Fruit fly (Drosophila melanogaster) whole organism, embryonic: ENCODE results near the gene CG31406.

Source experiments
- Aef1 ChIP-seq: fragments of 200-800 bp; sonication (Bioruptor generic); IDR thresholded peaks from 3 replicates; pipeline ENCODE4 v1.3.6; 2022; ENCODE audit warnings: missing biosample characterization, missing genetic modification characterization
- Atf-2 ChIP-seq: fragments of 200-800 bp; sonication (Bioruptor generic); optimal IDR thresholded peaks from 2 replicates; lab custom pipeline; 2016; ENCODE audit warnings: missing biosample characterization, missing genetic modification characterization
- Atf3 ChIP-seq: fragments of 200-800 bp; sonication (Bioruptor generic); optimal IDR thresholded peaks from 3 replicates; lab custom pipeline; 2016; ENCODE audit warnings: missing biosample characterization, missing genetic modification characterization
- Awh ChIP-seq: fragments of 200-800 bp; sonication (Bioruptor generic); IDR thresholded peaks from 2 replicates; pipeline ENCODE4, ENCODE4 v1.3.6; 2022; ENCODE audit warnings: missing biosample characterization, missing genetic modification characterization
- Bgb ChIP-seq: fragments of 200-800 bp; sonication (Bioruptor generic); IDR thresholded peaks from 2 replicates; pipeline ENCODE4 v1.3.6; 2022; ENCODE audit warnings: missing biosample characterization, missing genetic modification characterization; ENCODE audit not compliant: partially characterized antibody
- BtbVII ChIP-seq: fragments of 200-800 bp; sonication (Bioruptor generic); optimal IDR thresholded peaks from 3 replicates; lab custom pipeline; 2017; ENCODE audit warnings: missing biosample characterization, mild to moderate bottlenecking, missing genetic modification characterization
- CG10979 ChIP-seq: fragments of 200-800 bp; sonication (Bioruptor generic); optimal IDR thresholded peaks from 2 replicates; lab custom pipeline; 2018; ENCODE audit warnings: missing biosample characterization, mild to moderate bottlenecking, missing genetic modification characterization, moderate library complexity
- CG11696 ChIP-seq: fragments of 200-800 bp; sonication (Bioruptor generic); IDR thresholded peaks from 2 replicates; pipeline ENCODE4 v1.3.6; 2022; ENCODE audit warnings: missing biosample characterization, missing genetic modification characterization
- CG12155 ChIP-seq: fragments of 200-800 bp; sonication (Bioruptor generic); optimal IDR thresholded peaks from 3 replicates; lab custom pipeline; 2016; ENCODE audit warnings: missing biosample characterization, missing genetic modification characterization
- CG15514 ChIP-seq: fragments of 200-800 bp; sonication (Bioruptor generic); optimal IDR thresholded peaks from 3 replicates; lab custom pipeline; 2017; ENCODE audit warnings: missing biosample characterization, missing genetic modification characterization, mild to moderate bottlenecking, moderate library complexity, missing genetic modification reagents
- CG17385 ChIP-seq: fragments of 200-800 bp; sonication (Bioruptor generic); optimal IDR thresholded peaks from 3 replicates; lab custom pipeline; 2018; ENCODE audit warnings: missing biosample characterization, mild to moderate bottlenecking, missing genetic modification characterization
- CG17802 ChIP-seq: fragments of 200-800 bp; sonication (Bioruptor generic); optimal IDR thresholded peaks from 2 replicates; lab custom pipeline; 2018; ENCODE audit warnings: missing biosample characterization, mild to moderate bottlenecking, missing genetic modification characterization, moderate library complexity
- CG18599 ChIP-seq: fragments of 200-800 bp; sonication (Bioruptor generic); optimal IDR thresholded peaks from 3 replicates; lab custom pipeline; 2017; ENCODE audit warnings: missing biosample characterization, missing genetic modification characterization, mild to moderate bottlenecking, moderate library complexity, missing genetic modification reagents
- CG2875 ChIP-seq: fragments of 200-800 bp; sonication (Bioruptor generic); optimal IDR thresholded peaks from 2 replicates; lab custom pipeline; 2017; ENCODE audit warnings: missing biosample characterization, mild to moderate bottlenecking, missing genetic modification characterization, missing genetic modification reagents
- CG3281 ChIP-seq: fragments of 200-800 bp; sonication (Bioruptor generic); optimal IDR thresholded peaks from 3 replicates; lab custom pipeline; 2017; ENCODE audit warnings: missing biosample characterization, mild to moderate bottlenecking, missing genetic modification characterization
- CG3847 ChIP-seq: fragments of 200-800 bp; sonication (Bioruptor generic); IDR thresholded peaks from 2 replicates; pipeline ENCODE4 v1.3.6; 2022; ENCODE audit warnings: missing biosample characterization, missing genetic modification characterization
- CG8290 ChIP-seq, 3 experiments: fragments of 200-800 bp; sonication (Bioruptor generic); optimal IDR thresholded peaks; 2 replicates each; lab custom pipeline; 2016 to 2019; ENCODE audit warnings: missing biosample characterization in 3 of 3, missing genetic modification characterization in 3 of 3, mild to moderate bottlenecking in 2 of 3, moderate library complexity in 1 of 3
- CG8388 ChIP-seq: fragments of 200-800 bp; sonication (Bioruptor generic); optimal IDR thresholded peaks from 2 replicates; lab custom pipeline; 2019; ENCODE audit warnings: missing biosample characterization, mild to moderate bottlenecking, missing genetic modification characterization, moderate library complexity
- CG8924 ChIP-seq: fragments of 200-800 bp; optimal IDR thresholded peaks from 3 replicates; lab custom pipeline; 2019; ENCODE audit warnings: missing biosample characterization, mild to moderate bottlenecking, missing genetic modification characterization, moderate library complexity
- HLH54F ChIP-seq: fragments of 200-800 bp; sonication (Bioruptor generic); optimal IDR thresholded peaks from 3 replicates; lab custom pipeline; 2016; ENCODE audit warnings: missing biosample characterization, missing genetic modification characterization
- Hr78 ChIP-seq, 2 experiments: fragments of 200-800 bp in 1 of 2; fragments of >200 bp in 1 of 2; sonication (Bioruptor generic) in 1 of 2; optimal IDR thresholded peaks; 2 replicates each; lab custom pipeline; 2017 to 2019; ENCODE audit warnings: missing biosample characterization in 2 of 2, missing genetic modification characterization in 2 of 2, mild to moderate bottlenecking in 1 of 2, moderate library complexity in 1 of 2
- Max ChIP-seq: fragments of 200-800 bp; sonication (Bioruptor generic); optimal IDR thresholded peaks from 2 replicates; lab custom pipeline; 2016; ENCODE audit warnings: missing biosample characterization, mild to moderate bottlenecking, missing genetic modification characterization
- Neu2 ChIP-seq: fragments of 200-800 bp; sonication (Bioruptor generic); optimal IDR thresholded peaks from 3 replicates; lab custom pipeline; 2016; ENCODE audit warnings: missing biosample characterization, missing genetic modification characterization, borderline replicate concordance
- Nf-YB ChIP-seq: fragments of 200-800 bp; sonication (Bioruptor generic); optimal IDR thresholded peaks from 3 replicates; lab custom pipeline; 2019; ENCODE audit warnings: missing biosample characterization, mild to moderate bottlenecking, missing genetic modification characterization, moderate library complexity
- Nf-YC ChIP-seq: fragments of 200-800 bp; optimal IDR thresholded peaks from 3 replicates; lab custom pipeline; 2019; ENCODE audit warnings: missing biosample characterization, mild to moderate bottlenecking, missing genetic modification characterization, moderate library complexity
- Oli ChIP-seq: fragments of 200-800 bp; sonication (Bioruptor generic); optimal IDR thresholded peaks from 2 replicates; lab custom pipeline; 2018; ENCODE audit warnings: missing biosample characterization, mild to moderate bottlenecking, missing genetic modification characterization, moderate library complexity
- Side ChIP-seq: fragments of 200-800 bp; sonication (Bioruptor generic); optimal IDR thresholded peaks from 2 replicates; lab custom pipeline; 2016; ENCODE audit warnings: missing biosample characterization, missing genetic modification characterization
- ase ChIP-seq: fragments of 200-800 bp; sonication (Bioruptor generic); IDR thresholded peaks from 3 replicates; pipeline ENCODE4 v1.3.6; 2022; ENCODE audit warnings: missing biosample characterization, missing genetic modification characterization
- ash1 ChIP-seq: fragments of 200-800 bp; sonication (Bioruptor generic); optimal IDR thresholded peaks from 2 replicates; lab custom pipeline; 2018; ENCODE audit warnings: missing biosample characterization, mild to moderate bottlenecking, missing genetic modification characterization
- br ChIP-seq: fragments of >200 bp; optimal IDR thresholded peaks from 2 replicates; lab custom pipeline; 2017
- cas ChIP-seq: fragments of 200-800 bp; sonication (Bioruptor generic); IDR thresholded peaks from 2 replicates; pipeline ENCODE4 v1.3.6; 2022; ENCODE audit warnings: missing biosample characterization, missing genetic modification characterization
- cato ChIP-seq: fragments of 200-800 bp; sonication (Bioruptor generic); optimal IDR thresholded peaks from 2 replicates; lab custom pipeline; 2016; ENCODE audit warnings: missing biosample characterization, missing genetic modification characterization, borderline replicate concordance
- dysf ChIP-seq: fragments of 200-800 bp; sonication (Bioruptor generic); IDR thresholded peaks from 3 replicates; pipeline ENCODE4 v1.3.6; 2022; ENCODE audit warnings: missing biosample characterization, missing genetic modification characterization
- fd64A ChIP-seq: fragments of 200-800 bp; sonication (Bioruptor generic); optimal IDR thresholded peaks from 3 replicates; lab custom pipeline; 2018; ENCODE audit warnings: missing biosample characterization, mild to moderate bottlenecking, missing genetic modification characterization
- gro ChIP-seq: fragments of 200-800 bp; sonication (Bioruptor generic); optimal IDR thresholded peaks from 2 replicates; lab custom pipeline; 2016; ENCODE audit warnings: missing biosample characterization, missing genetic modification characterization
- her ChIP-seq: fragments of 200-800 bp; sonication (Bioruptor generic); optimal IDR thresholded peaks from 2 replicates; lab custom pipeline; 2016; ENCODE audit warnings: missing biosample characterization, missing genetic modification characterization
- hkb ChIP-seq, 2 experiments: fragments of 200-800 bp in 1 of 2; fragments of >200 bp in 1 of 2; sonication (Bioruptor generic) in 1 of 2; IDR thresholded peaks in 1 of 2; optimal IDR thresholded peaks in 1 of 2; 2 replicates each; pipeline versions ENCODE4 v1.3.6 to Lab custom; 2017 to 2022; ENCODE audit warnings: missing biosample characterization in 1 of 2, missing genetic modification characterization in 1 of 2
- ind ChIP-seq: fragments of 200-800 bp; sonication (Bioruptor generic); optimal IDR thresholded peaks from 3 replicates; lab custom pipeline; 2016; ENCODE audit warnings: missing biosample characterization, missing genetic modification characterization
- jumu ChIP-seq: fragments of 200-800 bp; sonication (Bioruptor generic); optimal IDR thresholded peaks from 3 replicates; lab custom pipeline; 2016; ENCODE audit warnings: missing biosample characterization, missing genetic modification characterization
- kay ChIP-seq: fragments of 200-800 bp; sonication (Bioruptor generic); optimal IDR thresholded peaks from 2 replicates; lab custom pipeline; 2016; ENCODE audit warnings: missing biosample characterization, missing genetic modification characterization
- lmd ChIP-seq: fragments of 200-800 bp; sonication (Bioruptor generic); IDR thresholded peaks from 2 replicates; pipeline ENCODE4 v1.3.6; 2022; ENCODE audit warnings: missing biosample characterization, missing genetic modification characterization
- run ChIP-seq: fragments of 200-800 bp; sonication (Bioruptor generic); optimal IDR thresholded peaks from 3 replicates; lab custom pipeline; 2018; ENCODE audit warnings: missing biosample characterization, mild to moderate bottlenecking, missing genetic modification characterization
- slbo ChIP-seq: fragments of 200-800 bp; sonication (Bioruptor generic); IDR thresholded peaks from 2 replicates; pipeline ENCODE4 v1.3.6; 2022; ENCODE audit warnings: missing biosample characterization, missing genetic modification characterization
- tin ChIP-seq: fragments of 200-800 bp; sonication (Bioruptor generic); optimal IDR thresholded peaks from 3 replicates; lab custom pipeline; 2016; ENCODE audit warnings: missing biosample characterization, missing genetic modification characterization
- tna ChIP-seq: fragments of 200-800 bp; sonication (Bioruptor generic); IDR thresholded peaks from 2 replicates; pipeline ENCODE4 v1.3.6; 2022; ENCODE audit warnings: missing biosample characterization, missing genetic modification characterization; ENCODE audit not compliant: partially characterized antibody
- twi ChIP-seq: fragments of 200-800 bp; optimal IDR thresholded peaks from 2 replicates; lab custom pipeline; 2019; ENCODE audit warnings: missing biosample characterization, mild to moderate bottlenecking, missing genetic modification characterization, moderate library complexity
- vfl ChIP-seq: fragments of 200-800 bp; sonication (Bioruptor generic); optimal IDR thresholded peaks from 2 replicates; lab custom pipeline; 2016; ENCODE audit warnings: missing biosample characterization, missing genetic modification characterization
- wek ChIP-seq: fragments of 200-800 bp; sonication (Bioruptor generic); optimal IDR thresholded peaks from 3 replicates; lab custom pipeline; 2018; ENCODE audit warnings: missing biosample characterization, mild to moderate bottlenecking, missing genetic modification characterization, moderate library complexity

The CG31406 gene

dm6 chr3R:10350741-10351629 lies 2.4 kb downstream of the CG31406 start (continued):
- TF ChIP-seq CG10979 (tag; lab: Kevin White, UChicago) (peak; percentile 40), cato (peak; percentile 51), CG8924 (tag; lab: Kevin White, UChicago) (peak; percentile 81), CG17802 (tag; lab: Kevin White, UChicago) (no peak), Max (GFP tag; lab: Kevin White, UChicago) (peak; percentile 50), ase (no peak), Awh (GFP tag; lab: Robert Waterston, UW) (no peak), her (GFP tag; lab: Kevin White, UChicago) (peak; percentile 53), CG17385 (GFP tag; lab: Kevin White, UChicago) (peak; percentile 80), Oli (tag; lab: Kevin White, UChicago) (peak; percentile 85), Atf3 (no peak), run (tag; lab: Kevin White, UChicago) (peak; percentile 58), CG3847 (GFP tag; lab: Robert Waterston, UW) (no peak), CG12155 (peak; percentile 82), wek (GFP tag; lab: Kevin White, UChicago) (peak; percentile 86), hkb (optimal IDR thresholded peaks at IDR 0.05; lab: Kevin White, UChicago) (no peak), hkb (GFP tag; IDR thresholded peaks at IDR 0.05; lab: Robert Waterston, UW) (no peak), Hr78 (GFP tag; optimal IDR thresholded peaks at IDR 0.05; lab: Kevin White, UChicago) (peak in 1 of 2 experiments; percentile 13), CG18599 (peak; percentile 92), Nf-YC (tag; lab: Kevin White, UChicago) (peak; percentile 54), BtbVII (GFP tag; lab: Kevin White, UChicago) (peak; percentile 71), gro (peak; percentile 69), CG15514 (GFP tag; lab: Kevin White, UChicago) (peak; percentile 63), Side (GFP tag; lab: Kevin White, UChicago) (peak; percentile 46), ash1 (GFP tag; lab: Kevin White, UChicago) (no peak), br (lab: Kevin White, UChicago) (no peak), slbo (GFP tag; lab: Robert Waterston, UW) (no peak), vfl (GFP tag; lab: Kevin White, UChicago) (peak; percentile 77), kay (GFP tag; lab: Kevin White, UChicago) (peak; percentile 18), CG8388 (GFP tag; lab: Kevin White, UChicago) (peak; percentile 64), dysf (GFP tag; lab: Robert Waterston, UW) (no peak), HLH54F (GFP tag; lab: Kevin White, UChicago) (peak; percentile 82), cas (GFP tag; lab: Robert Waterston, UW) (no peak), Nf-YB (GFP tag; lab: Kevin White, UChicago) (peak; percentile 55), Neu2 (GFP tag; lab: Kevin White, UChicago) (peak; percentile 24), lmd (no peak), CG11696 (GFP tag; lab: Robert Waterston, UW) (no peak), Aef1 (GFP tag; lab: Robert Waterston, UW) (no peak), twi (peak; percentile 10), CG2875 (GFP tag; lab: Kevin White, UChicago) (peak; percentile 45), ind (GFP tag; lab: Kevin White, UChicago) (peak; percentile 78), Atf-2 (peak; percentile 53), jumu (GFP tag; lab: Kevin White, UChicago) (peak; percentile 64), fd64A (GFP tag; lab: Kevin White, UChicago) (peak; percentile 79), Bgb (no peak), tin (GFP tag; lab: Kevin White, UChicago) (peak; percentile 58), tna (GFP tag; lab: Robert Waterston, UW) (no peak), CG8290 (GFP tag; optimal IDR thresholded peaks at IDR 0.05; lab: Kevin White, UChicago) (no peak), CG8290 (tag; optimal IDR thresholded peaks at IDR 0.05; lab: Kevin White, UChicago) (peak in 1 of 2 experiments; percentile 82), CG3281 (GFP tag; lab: Kevin White, UChicago) (peak; percentile 93)
